Worm (Caenorhabditis elegans): Measurements from ENCODE around the gene T22D1.8.

Gene T22D1.8

ce11 chrIV:6859270-6859669 is 46.9 kb downstream of the T22D1.8 start, which contains the start of gene R13H7.2:
TSS of gene R13H7.2 (minus strand) at chrIV:6859370.
- TF ChIP-seq W03F9.2 (tag; optimal IDR thresholded peaks at IDR 0.05): no peak
- no peak for TF ChIP-seq dao-5 (tag; optimal IDR thresholded peaks at IDR 0.05)
- TF ChIP-seq him-1 (tag; optimal IDR thresholded peaks at IDR 0.05): no peak

- TF ChIP-seq W03F9.2 (tag; optimal IDR thresholded peaks at IDR 0.05) (no peak), dao-5 (tag; optimal IDR thresholded peaks at IDR 0.05) (no peak), him-1 (tag; optimal IDR thresholded peaks at IDR 0.05) (no peak)
Measured at ce11 chrIV:6852727-6853126, 53.4 kb downstream of the T22D1.8 start.
